Comparison of ENCODE assay signal across 6 fruit fly cellular contexts in the genomic region with DNA sequence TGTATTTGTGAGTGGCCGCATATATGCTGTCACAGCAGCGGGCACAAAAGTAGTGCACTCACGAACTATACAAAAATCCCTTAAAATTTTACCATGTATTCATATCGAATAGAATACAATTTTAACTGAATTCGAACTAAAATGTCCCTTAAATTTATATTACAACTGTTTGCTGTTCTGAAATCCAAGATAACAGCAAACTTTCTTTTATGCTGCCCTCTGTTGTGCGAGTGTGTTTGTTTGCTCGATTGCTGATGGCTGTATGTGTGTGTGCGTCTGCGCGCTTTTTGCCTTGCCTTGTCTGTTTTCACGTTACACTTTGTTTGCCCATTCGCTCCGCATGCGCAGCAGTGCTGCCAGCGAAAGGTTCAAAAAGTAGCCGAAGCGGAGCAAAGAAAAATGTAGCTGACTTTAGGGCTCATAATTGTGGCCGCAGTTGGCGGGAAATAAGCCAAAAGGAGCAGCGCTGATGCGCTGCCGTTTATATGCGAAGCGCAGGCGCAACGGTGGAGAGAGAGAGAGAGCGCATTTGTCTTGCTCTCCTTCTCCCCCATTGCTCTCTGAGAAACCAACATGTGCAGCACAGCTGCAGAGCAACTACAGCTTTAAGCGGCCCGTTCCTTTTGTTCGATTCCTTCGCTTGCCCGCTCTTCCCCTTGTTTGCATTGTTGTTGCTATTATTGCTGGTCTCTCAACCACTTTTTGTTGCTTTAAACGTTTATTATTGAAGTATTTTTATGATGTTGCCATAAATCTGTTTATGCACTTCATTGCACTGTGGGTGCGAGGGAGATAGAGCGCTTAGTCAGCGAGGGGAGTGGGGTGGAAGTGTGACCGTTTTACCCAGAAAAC.
TF ChIP-seq lines count a peak whose summit lies in the region.

No protein-coding gene starts in this region.

- TF ChIP-seq CTCF in whole organism, embryonic (GFP tag; optimal IDR thresholded peaks at IDR 0.05; lab: Kevin White, UChicago) = peak; percentile 47

TF ChIP-seq in whole organism, 6 proteins besides CTCF, POLR2A, EP300 and RAD21:
- no peak for TF ChIP-seq usp (GFP tag; optimal IDR thresholded peaks at IDR 0.05; lab: Kevin White, UChicago)
- TF ChIP-seq Dll (optimal IDR thresholded peaks at IDR 0.05; lab: Kevin White, UChicago) = peak; percentile 76

TF ChIP-seq in whole organism, adult, 20 proteins besides CTCF, POLR2A, EP300 and RAD21 (continues in another document):
- peak; percentile 5 for TF ChIP-seq CG7045 (GFP tag; optimal IDR thresholded peaks at IDR 0.05; lab: Kevin White, UChicago)
- peak; percentile 64 for TF ChIP-seq CG7101 (tag; optimal IDR thresholded peaks at IDR 0.05; lab: Kevin White, UChicago)
- no peak for TF ChIP-seq kay (GFP tag; lab: Kevin White, UChicago; ENCODE audit: borderline replicate concordance)
- TF ChIP-seq CG1620 (GFP tag; optimal IDR thresholded peaks at IDR 0.05; lab: Kevin White, UChicago) = no peak
- no peak for TF ChIP-seq Clk (GFP tag; optimal IDR thresholded peaks at IDR 0.05; lab: Kevin White, UChicago)
- peak; percentile 47 for TF ChIP-seq CG14711 (tag; optimal IDR thresholded peaks at IDR 0.05; lab: Kevin White, UChicago)
- TF ChIP-seq tj (GFP tag; optimal IDR thresholded peaks at IDR 0.05; lab: Kevin White, UChicago) = peak; percentile 51
- TF ChIP-seq ovo (GFP tag; optimal IDR thresholded peaks at IDR 0.05; lab: Kevin White, UChicago) = no peak
- no peak for TF ChIP-seq cic (GFP tag; optimal IDR thresholded peaks at IDR 0.05; lab: Kevin White, UChicago)
- no peak for TF ChIP-seq CG33017 (tag; optimal IDR thresholded peaks at IDR 0.05; lab: Kevin White, UChicago)
- peak; percentile 47 for TF ChIP-seq CG11617 (GFP tag; optimal IDR thresholded peaks at IDR 0.05; lab: Kevin White, UChicago)
- TF ChIP-seq Crg-1 (GFP tag; optimal IDR thresholded peaks at IDR 0.05; lab: Kevin White, UChicago) = peak; percentile 4
- TF ChIP-seq cnc (optimal IDR thresholded peaks at IDR 0.05; lab: Kevin White, UChicago) = no peak
- TF ChIP-seq toe (GFP tag; optimal IDR thresholded peaks at IDR 0.05; lab: Kevin White, UChicago) = no peak
- TF ChIP-seq Mnt (GFP tag; optimal IDR thresholded peaks at IDR 0.05; lab: Kevin White, UChicago) = peak; percentile 8
- TF ChIP-seq Hr96 (GFP tag; optimal IDR thresholded peaks at IDR 0.05; lab: Kevin White, UChicago) = peak; percentile 44

TF ChIP-seq in whole organism, embryonic, 481 proteins besides CTCF, POLR2A, EP300 and RAD21 (continues in another document):
- TF ChIP-seq CG15601 (tag; optimal IDR thresholded peaks at IDR 0.05; lab: Kevin White, UChicago) = peak; percentile 92
- peak; percentile 93 for TF ChIP-seq CG11504 (tag; optimal IDR thresholded peaks at IDR 0.05; lab: Kevin White, UChicago)
- TF ChIP-seq CG42726 (GFP tag; IDR thresholded peaks at IDR 0.05; lab: Robert Waterston, UW; ENCODE audit: partially characterized antibody) = no peak
- peak; percentile 93 for TF ChIP-seq gcm2 (GFP tag; optimal IDR thresholded peaks at IDR 0.05; lab: Kevin White, UChicago)
- peak; percentile 87 for TF ChIP-seq jigr1 (GFP tag; IDR thresholded peaks at IDR 0.05; lab: Robert Waterston, UW)
- peak; percentile 71 for TF ChIP-seq CG2116 (GFP tag; optimal IDR thresholded peaks at IDR 0.05; lab: Kevin White, UChicago)
- peak; percentile 93 for TF ChIP-seq HLH3B (GFP tag; IDR thresholded peaks at IDR 0.05; lab: Robert Waterston, UW)
- peak; percentile 95 for TF ChIP-seq CG6689 (GFP tag; IDR thresholded peaks at IDR 0.05; lab: Robert Waterston, UW)
- TF ChIP-seq sr (GFP tag; IDR thresholded peaks at IDR 0.05; lab: Robert Waterston, UW) = peak; percentile 74
- TF ChIP-seq ash1 (GFP tag; optimal IDR thresholded peaks at IDR 0.05; lab: Kevin White, UChicago) = no peak
- peak; percentile 65; the same call in 1 of the 2 replicates for TF ChIP-seq CG11085 (GFP tag; IDR thresholded peaks at IDR 0.05; lab: Robert Waterston, UW)
- TF ChIP-seq sens-2 (GFP tag; IDR thresholded peaks at IDR 0.05; lab: Robert Waterston, UW) = peak; percentile 94
- peak; percentile 100 for TF ChIP-seq Sry-β (GFP tag; optimal IDR thresholded peaks at IDR 0.05; lab: Kevin White, UChicago)
- TF ChIP-seq Elba2 (GFP tag; optimal IDR thresholded peaks at IDR 0.05; lab: Kevin White, UChicago) = peak; percentile 21
- peak; percentile 50; the same call in 1 of the 2 replicates for TF ChIP-seq CG10321 (GFP tag; IDR thresholded peaks at IDR 0.05; lab: Robert Waterston, UW)

TF ChIP-seq in whole organism, prepupa, 60 proteins besides CTCF, POLR2A, EP300 and RAD21 (continues in another document):
- TF ChIP-seq Met (GFP tag; optimal IDR thresholded peaks at IDR 0.05; lab: Kevin White, UChicago) (peak; percentile 94), dsx (GFP tag; optimal IDR thresholded peaks at IDR 0.05; lab: Kevin White, UChicago; ENCODE audit: poor library complexity, severe bottlenecking) (peak; percentile 85), Blimp-1 (GFP tag; optimal IDR thresholded peaks at IDR 0.05; lab: Kevin White, UChicago) (peak; percentile 67), Eip78C (GFP tag; lab: Kevin White, UChicago) (peak; percentile 98), esn (GFP tag; optimal IDR thresholded peaks at IDR 0.05; lab: Kevin White, UChicago) (peak; percentile 94), ss (GFP tag; optimal IDR thresholded peaks at IDR 0.05; lab: Kevin White, UChicago) (peak; percentile 66 to 82), CG11762 (GFP tag; optimal IDR thresholded peaks at IDR 0.05; lab: Kevin White, UChicago; ENCODE audit: insufficient read depth) (peak; percentile 91), fkh (GFP tag; optimal IDR thresholded peaks at IDR 0.05; lab: Kevin White, UChicago) (peak; percentile 92), lz (GFP tag; optimal IDR thresholded peaks at IDR 0.05; lab: Kevin White, UChicago) (peak; percentile 93), CG15336 (GFP tag; IDR thresholded peaks at IDR 0.05; lab: Robert Waterston, UW) (peak; percentile 95), CG6854 (GFP tag; optimal IDR thresholded peaks at IDR 0.05; lab: Kevin White, UChicago) (peak; percentile 72), OdsH (GFP tag; optimal IDR thresholded peaks at IDR 0.05; lab: Kevin White, UChicago) (peak; percentile 94), CG4318 (GFP tag; optimal IDR thresholded peaks at IDR 0.05; lab: Kevin White, UChicago) (peak; percentile 92), fd59A (GFP tag; optimal IDR thresholded peaks at IDR 0.05; lab: Kevin White, UChicago) (peak; percentile 91), fd85E (GFP tag; optimal IDR thresholded peaks at IDR 0.05; lab: Kevin White, UChicago) (peak; percentile 57), CG32006 (GFP tag; optimal IDR thresholded peaks at IDR 0.05; lab: Kevin White, UChicago) (peak; percentile 96)

TF ChIP-seq in whole organism, pupa, 21 proteins besides CTCF, POLR2A, EP300 and RAD21 (continues in another document):
- TF ChIP-seq fd96Ca (GFP tag; IDR thresholded peaks at IDR 0.05; lab: Robert Waterston, UW) (peak; percentile 89), CG15710 (tag; optimal IDR thresholded peaks at IDR 0.05; lab: Kevin White, UChicago) (peak; percentile 90), CG8301 (tag; optimal IDR thresholded peaks at IDR 0.05; lab: Kevin White, UChicago) (peak; percentile 93), Ets98B (GFP tag; IDR thresholded peaks at IDR 0.05; lab: Robert Waterston, UW) (peak; percentile 93), CG32121 (GFP tag; IDR thresholded peaks at IDR 0.05; lab: Robert Waterston, UW) (peak; percentile 93), CG9948 (tag; optimal IDR thresholded peaks at IDR 0.05; lab: Kevin White, UChicago) (peak; percentile 90), CG34367 (tag; optimal IDR thresholded peaks at IDR 0.05; lab: Kevin White, UChicago) (peak; percentile 91), gl (tag; optimal IDR thresholded peaks at IDR 0.05; lab: Kevin White, UChicago) (peak; percentile 68), Snoo (tag; optimal IDR thresholded peaks at IDR 0.05; lab: Kevin White, UChicago) (peak; percentile 89), CG17806 (tag; optimal IDR thresholded peaks at IDR 0.05; lab: Kevin White, UChicago) (peak; percentile 89), CG4496 (GFP tag; IDR thresholded peaks at IDR 0.05; lab: Robert Waterston, UW) (peak; percentile 94), rn (GFP tag; IDR thresholded peaks at IDR 0.05; lab: Robert Waterston, UW) (peak; percentile 84), Pif1A (GFP tag; optimal IDR thresholded peaks at IDR 0.05; lab: Kevin White, UChicago) (peak; percentile 89), D1 (tag; optimal IDR thresholded peaks at IDR 0.05; lab: Kevin White, UChicago) (peak; percentile 54), CG12605 (GFP tag; IDR thresholded peaks at IDR 0.05; lab: Robert Waterston, UW) (peak; percentile 50; the same call in 1 of the 2 replicates), CG13204 (GFP tag; optimal IDR thresholded peaks at IDR 0.05; lab: Kevin White, UChicago) (peak; percentile 18), CG10348 (GFP tag; IDR thresholded peaks at IDR 0.05; lab: Robert Waterston, UW) (peak; percentile 61)

TF ChIP-seq in whole organism, wandering third instar larva, 38 proteins besides CTCF, POLR2A, EP300 and RAD21 (continues in another document):
- peak in 1 of 2 experiments; percentile 95 for TF ChIP-seq foxo (GFP tag; optimal IDR thresholded peaks at IDR 0.05; lab: Kevin White, UChicago)
- TF ChIP-seq Vsx2 (GFP tag; optimal IDR thresholded peaks at IDR 0.05; lab: Kevin White, UChicago; ENCODE audit: partially characterized antibody) = peak; percentile 10
- TF ChIP-seq woc (GFP tag; optimal IDR thresholded peaks at IDR 0.05; lab: Kevin White, UChicago) = peak; percentile 96
- TF ChIP-seq Sp1 (GFP tag; optimal IDR thresholded peaks at IDR 0.05; lab: Kevin White, UChicago) = peak; percentile 91
- no peak for TF ChIP-seq Mio (GFP tag; optimal IDR thresholded peaks at IDR 0.05; lab: Kevin White, UChicago)
- TF ChIP-seq GATAd (GFP tag; optimal IDR thresholded peaks at IDR 0.05; lab: Kevin White, UChicago) = no peak
- peak; percentile 97 for TF ChIP-seq psq (GFP tag; optimal IDR thresholded peaks at IDR 0.05; lab: Kevin White, UChicago)
- TF ChIP-seq brk (GFP tag; optimal IDR thresholded peaks at IDR 0.05; lab: Kevin White, UChicago) = peak; percentile 85
- peak; percentile 87 for TF ChIP-seq dmrt93B (GFP tag; optimal IDR thresholded peaks at IDR 0.05; lab: Kevin White, UChicago)
- no peak for TF ChIP-seq jim (GFP tag; optimal IDR thresholded peaks at IDR 0.05; lab: Kevin White, UChicago)
- TF ChIP-seq Abd-B (GFP tag; optimal IDR thresholded peaks at IDR 0.05; lab: Kevin White, UChicago) = no peak
- TF ChIP-seq dl (GFP tag; optimal IDR thresholded peaks at IDR 0.05; lab: Kevin White, UChicago; ENCODE audit: insufficient read depth in 1 of 2, partially characterized antibody in 2 of 2) = peak; percentile 12 to 40
- TF ChIP-seq Hr83 (GFP tag; optimal IDR thresholded peaks at IDR 0.05; lab: Kevin White, UChicago; ENCODE audit: poor library complexity, severe bottlenecking) = no peak
- peak; percentile 96 for TF ChIP-seq sv (GFP tag; optimal IDR thresholded peaks at IDR 0.05; lab: Kevin White, UChicago)
- TF ChIP-seq fru (GFP tag; optimal IDR thresholded peaks at IDR 0.05; lab: Kevin White, UChicago) = peak; percentile 96
- TF ChIP-seq lola (GFP tag; optimal IDR thresholded peaks at IDR 0.05; lab: Kevin White, UChicago) = no peak
- TF ChIP-seq Jra (GFP tag; optimal IDR thresholded peaks at IDR 0.05; lab: Kevin White, UChicago) = peak; percentile 81
- no peak for TF ChIP-seq tai (GFP tag; optimal IDR thresholded peaks at IDR 0.05; lab: Kevin White, UChicago)
- TF ChIP-seq Myc (optimal IDR thresholded peaks at IDR 0.05; lab: Kevin White, UChicago) = peak; percentile 80
